Fruit fly (Drosophila melanogaster): ENCODE measurements around the gene Uros1.

The Uros1 gene

dm6 chrX:8893378-8893912, 6.6 kb downstream of the Uros1 start:
- TF ChIP-seq noc (tag; optimal IDR thresholded peaks at IDR 0.05): no peak

dm6 chrX:8892445-8893009, 7.5 kb downstream of the Uros1 start:
- peak; percentile 70 for TF ChIP-seq noc (tag; optimal IDR thresholded peaks at IDR 0.05)

dm6 chrX:8891565-8892276, 8.3 kb downstream of the Uros1 start:
- TF ChIP-seq noc (tag; optimal IDR thresholded peaks at IDR 0.05): peak; percentile 53

- no peak for TF ChIP-seq noc (tag; optimal IDR thresholded peaks at IDR 0.05)
Observed at dm6 chrX:8890974-8891373, 9.1 kb downstream of the Uros1 start.

- TF ChIP-seq noc (tag; optimal IDR thresholded peaks at IDR 0.05): no peak
Observed at dm6 chrX:8888861-8889392, 11.1 kb downstream of the Uros1 start.

dm6 chrX:8887410-8887809, 12.7 kb downstream of the Uros1 start:
- no peak for TF ChIP-seq noc (tag; optimal IDR thresholded peaks at IDR 0.05)

- TF ChIP-seq noc (tag; optimal IDR thresholded peaks at IDR 0.05): no peak
Observed at dm6 chrX:8885177-8885576, 14.9 kb downstream of the Uros1 start.

- TF ChIP-seq noc (tag; optimal IDR thresholded peaks at IDR 0.05): no peak
Observed at dm6 chrX:8884678-8885077, 15.4 kb downstream of the Uros1 start.

- TF ChIP-seq noc (tag; optimal IDR thresholded peaks at IDR 0.05): no peak
Observed at dm6 chrX:8883954-8884353, 16.1 kb downstream of the Uros1 start.

- TF ChIP-seq noc (tag; optimal IDR thresholded peaks at IDR 0.05): no peak
Observed at dm6 chrX:8883388-8883787, 16.7 kb downstream of the Uros1 start.

- no peak for TF ChIP-seq noc (tag; optimal IDR thresholded peaks at IDR 0.05)
Observed at dm6 chrX:8881729-8882128, 18.3 kb downstream of the Uros1 start.

- peak; percentile 71 for TF ChIP-seq noc (tag; optimal IDR thresholded peaks at IDR 0.05)
Observed at dm6 chrX:8878967-8879554, 21.0 kb downstream of the Uros1 start.

- no peak for TF ChIP-seq noc (tag; optimal IDR thresholded peaks at IDR 0.05)
Observed at dm6 chrX:8867481-8867880, 32.6 kb downstream of the Uros1 start.

- TF ChIP-seq noc (tag; optimal IDR thresholded peaks at IDR 0.05): peak; percentile 6
Observed at dm6 chrX:8866256-8866655, 33.8 kb downstream of the Uros1 start.

dm6 chrX:8863554-8864498, 36.2 kb downstream of the Uros1 start:
- TF ChIP-seq noc (tag; optimal IDR thresholded peaks at IDR 0.05): peak; percentile 75

- no peak for TF ChIP-seq noc (tag; optimal IDR thresholded peaks at IDR 0.05)
Observed at dm6 chrX:8863133-8863553, 36.9 kb downstream of the Uros1 start.

Data from whole organism, larva.